Fruit fly (Drosophila melanogaster) whole organism, larva: ENCODE results near the gene CG31871.
A peak's percentile ranks its signal among the peaks of the same experiment; 100 is the strongest.

ENCODE experiments used
- noc ChIP-seq: fragments of 200-800 bp; sonication (Bioruptor generic); optimal IDR thresholded peaks from 3 replicates; lab custom pipeline; 2019; ENCODE audit warnings: missing biosample characterization, mild to moderate bottlenecking, missing genetic modification characterization, moderate library complexity

The CG31871 gene

dm6 chr2L:10689221-10690034 lies 27.5 kb downstream of the CG31871 start, which contains the start of gene CG7294:
CG7294 (minus strand) TSS chr2L:10689271.
- no peak for TF ChIP-seq noc (tag; lab: Kevin White, UChicago)

dm6 chr2L:10693018-10693417 lies 31.1 kb downstream of the CG31871 start:
- no peak for TF ChIP-seq noc (tag; lab: Kevin White, UChicago)

- no peak for TF ChIP-seq noc (tag; lab: Kevin White, UChicago)
These were observed 32.3 kb downstream of the CG31871 start, which contains the start of gene CG17108 for dm6 chr2L:10694053-10694618. CG17108 (minus strand) TSS chr2L:10694103.

dm6 chr2L:10697992-10698391 lies 36.1 kb downstream of the CG31871 start, which contains the start of gene CG7300:
CG7300 (minus strand) TSS chr2L:10698043.
- TF ChIP-seq noc (tag; lab: Kevin White, UChicago), result peak; percentile 80

dm6 chr2L:10701499-10702062 lies 39.7 kb downstream of the CG31871 start, which contains the start of gene Lip1:
Lip1 (minus strand) TSS chr2L:10701544.
- no peak for TF ChIP-seq noc (tag; lab: Kevin White, UChicago)

- TF ChIP-seq noc (tag; lab: Kevin White, UChicago), result peak; percentile 92
These were observed 41.4 kb downstream of the CG31871 start, which contains the start of gene CG6415 for dm6 chr2L:10703281-10703680. CG6415 (plus strand) TSS chr2L:10703621.

- no peak for TF ChIP-seq noc (tag; lab: Kevin White, UChicago)
These were observed 42.5 kb downstream of the CG31871 start for dm6 chr2L:10704425-10704824.

dm6 chr2L:10706267-10706666 lies 44.4 kb downstream of the CG31871 start:
- no peak for TF ChIP-seq noc (tag; lab: Kevin White, UChicago)

- TF ChIP-seq noc (tag; lab: Kevin White, UChicago), result no peak
These were observed 46.2 kb downstream of the CG31871 start for dm6 chr2L:10708089-10708488.

- TF ChIP-seq noc (tag; lab: Kevin White, UChicago), result no peak
These were observed 47.5 kb downstream of the CG31871 start, which contains the start of gene Lip2 for dm6 chr2L:10709353-10709752. Lip2 (minus strand) TSS chr2L:10709453.

dm6 chr2L:10711221-10711620 lies 49.3 kb downstream of the CG31871 start:
- TF ChIP-seq noc (tag; lab: Kevin White, UChicago), result no peak
